Fruit fly (Drosophila melanogaster): Measurements from ENCODE around the gene CG12155.

The CG12155 gene

dm6 chrX:7728251-7729164, at the start of gene CG12155, which contains the start of gene NELF-B (continued):
- peak; percentile 19 for TF ChIP-seq CG10147 (GFP tag; optimal IDR thresholded peaks at IDR 0.05)
- no peak for TF ChIP-seq ac (GFP tag; optimal IDR thresholded peaks at IDR 0.05)
- TF ChIP-seq Sry-β (GFP tag; optimal IDR thresholded peaks at IDR 0.05): peak; percentile 43
- TF ChIP-seq Vsx1 (GFP tag; optimal IDR thresholded peaks at IDR 0.05): no peak
- TF ChIP-seq HLHmδ (GFP tag; optimal IDR thresholded peaks at IDR 0.05): no peak
- TF ChIP-seq CG2116 (GFP tag; optimal IDR thresholded peaks at IDR 0.05): peak; percentile 98
- TF ChIP-seq CG9437 (GFP tag; optimal IDR thresholded peaks at IDR 0.05): peak; percentile 63
- no peak for TF ChIP-seq CG11696 (GFP tag; IDR thresholded peaks at IDR 0.05)
- no peak for TF ChIP-seq Oaz (GFP tag; IDR thresholded peaks at IDR 0.05)
- TF ChIP-seq CG7839 (tag; optimal IDR thresholded peaks at IDR 0.05): no peak
- no peak for TF ChIP-seq CG10565 (GFP tag; optimal IDR thresholded peaks at IDR 0.05)
- TF ChIP-seq pb (GFP tag; optimal IDR thresholded peaks at IDR 0.05): no peak
- TF ChIP-seq HLH4C (GFP tag; IDR thresholded peaks at IDR 0.05; ENCODE audit: partially characterized antibody): 0 out of 3 replicates have a peak, but pooled peaks have one; percentile 51
- TF ChIP-seq CG12071 (GFP tag; optimal IDR thresholded peaks at IDR 0.05): no peak
- no peak for TF ChIP-seq Fer2 (tag; optimal IDR thresholded peaks at IDR 0.05)
- TF ChIP-seq Antp (GFP tag; optimal IDR thresholded peaks at IDR 0.05): no peak
- peak; percentile 9 for TF ChIP-seq CG17802 (tag; optimal IDR thresholded peaks at IDR 0.05)
- no peak for TF ChIP-seq CG17612 (GFP tag; IDR thresholded peaks at IDR 0.05)
- no peak for TF ChIP-seq Deaf1 (tag; optimal IDR thresholded peaks at IDR 0.05)
- no peak for TF ChIP-seq gcm (GFP tag; optimal IDR thresholded peaks at IDR 0.05)
- no peak for TF ChIP-seq Drgx (GFP tag; IDR thresholded peaks at IDR 0.05)
- TF ChIP-seq CG32772 (GFP tag; IDR thresholded peaks at IDR 0.05): no peak
- no peak for TF ChIP-seq CG12219 (GFP tag; optimal IDR thresholded peaks at IDR 0.05)
- no peak for TF ChIP-seq al (GFP tag; IDR thresholded peaks at IDR 0.05)
- TF ChIP-seq hb (GFP tag; IDR thresholded peaks at IDR 0.05; ENCODE audit: partially characterized antibody): peak; percentile 64; the same call in 1 of the 3 replicates
- no peak for TF ChIP-seq Hr78 (GFP tag; optimal IDR thresholded peaks at IDR 0.05)
- no peak for TF ChIP-seq CG2678 (tag; optimal IDR thresholded peaks at IDR 0.05)
- TF ChIP-seq CG4707 (GFP tag; optimal IDR thresholded peaks at IDR 0.05): no peak
- peak; percentile 30 for TF ChIP-seq CG8388 (GFP tag; optimal IDR thresholded peaks at IDR 0.05)
- TF ChIP-seq CG7786 (GFP tag; optimal IDR thresholded peaks at IDR 0.05): no peak
- peak; percentile 70 for TF ChIP-seq CG9727 (GFP tag; optimal IDR thresholded peaks at IDR 0.05)
- TF ChIP-seq CG13424 (tag; optimal IDR thresholded peaks at IDR 0.05): peak; percentile 58
- no peak for TF ChIP-seq CG7987 (GFP tag; optimal IDR thresholded peaks at IDR 0.05)
- TF ChIP-seq CG2202 (tag; optimal IDR thresholded peaks at IDR 0.05): no peak
- TF ChIP-seq nau (GFP tag; optimal IDR thresholded peaks at IDR 0.05): no peak
- TF ChIP-seq Nf-YA (GFP tag; IDR thresholded peaks at IDR 0.05): no peak
- no peak for TF ChIP-seq Bteb2 (GFP tag; optimal IDR thresholded peaks at IDR 0.05)
- no peak for TF ChIP-seq CG30431 (GFP tag; optimal IDR thresholded peaks at IDR 0.05)
- peak; percentile 11 for TF ChIP-seq CG8944 (GFP tag; optimal IDR thresholded peaks at IDR 0.05)
- peak; percentile 76 for TF ChIP-seq CG16813 (GFP tag; IDR thresholded peaks at IDR 0.05; ENCODE audit: partially characterized antibody)
- TF ChIP-seq CG12155 (GFP tag; optimal IDR thresholded peaks at IDR 0.05): peak; percentile 84
- TF ChIP-seq lola (GFP tag; optimal IDR thresholded peaks at IDR 0.05): peak in 1 of 3 experiments; percentile 53
- peak; percentile 61 for TF ChIP-seq Six4 (GFP tag; optimal IDR thresholded peaks at IDR 0.05)
- no peak for TF ChIP-seq CG2875 (GFP tag; optimal IDR thresholded peaks at IDR 0.05)
- peak; percentile 40; the same call in 1 of the 2 replicates for TF ChIP-seq Bgb (GFP tag; IDR thresholded peaks at IDR 0.05; ENCODE audit: partially characterized antibody)
- peak; percentile 24 for TF ChIP-seq CG12744 (GFP tag; optimal IDR thresholded peaks at IDR 0.05)
- TF ChIP-seq Opbp (GFP tag; IDR thresholded peaks at IDR 0.05; ENCODE audit: partially characterized antibody): peak; percentile 51; the same call in 2 of the 3 replicates

Measured in whole organism, embryonic.